Fruit fly (Drosophila melanogaster) whole organism, prepupa: ENCODE measurements around the gene CG31897.
A peak's percentile ranks its signal among the peaks of the same experiment; 100 is the strongest.

Source experiments
- Blimp-1 ChIP-seq: fragments of 200-800 bp; sonication (Bioruptor generic); optimal IDR thresholded peaks from 3 replicates; lab custom pipeline; 2017; ENCODE audit warnings: missing biosample characterization, missing genetic modification characterization, mild to moderate bottlenecking, moderate library complexity, missing genetic modification reagents
- CG10631 ChIP-seq: fragments of 200-800 bp; sonication (Bioruptor generic); optimal IDR thresholded peaks from 2 replicates; lab custom pipeline; 2016; ENCODE audit warnings: missing biosample characterization, missing genetic modification characterization
- CG10669 ChIP-seq: fragments of 200-800 bp; sonication (Bioruptor generic); optimal IDR thresholded peaks from 3 replicates; lab custom pipeline; 2018; ENCODE audit warnings: missing biosample characterization, mild to moderate bottlenecking, missing genetic modification characterization, moderate library complexity
- CG11294 ChIP-seq: fragments of 200-800 bp; sonication (Bioruptor generic); IDR thresholded peaks from 2 replicates; pipeline ENCODE4 v1.3.6; 2022; ENCODE audit warnings: missing biosample characterization, missing genetic modification characterization
- CG15336 ChIP-seq: fragments of 200-800 bp; sonication (Bioruptor generic); IDR thresholded peaks from 2 replicates; pipeline ENCODE4 v1.3.6; 2022; ENCODE audit warnings: missing biosample characterization, missing genetic modification characterization
- CG16779 ChIP-seq: fragments of 200-800 bp; sonication (Bioruptor generic); optimal IDR thresholded peaks from 3 replicates; lab custom pipeline; 2017; ENCODE audit warnings: missing biosample characterization, mild to moderate bottlenecking, missing genetic modification characterization
- CG3032 ChIP-seq: fragments of 200-800 bp; optimal IDR thresholded peaks from 2 replicates; lab custom pipeline; 2019; ENCODE audit warnings: missing biosample characterization, mild to moderate bottlenecking, missing genetic modification characterization, moderate library complexity
- CG32006 ChIP-seq: fragments of 200-800 bp; sonication (Bioruptor generic); optimal IDR thresholded peaks from 3 replicates; lab custom pipeline; 2017; ENCODE audit warnings: missing biosample characterization, mild to moderate bottlenecking, missing genetic modification characterization
- CG34406 ChIP-seq: fragments of 200-800 bp; sonication (Bioruptor generic); optimal IDR thresholded peaks from 3 replicates; lab custom pipeline; 2016; ENCODE audit warnings: missing biosample characterization, missing genetic modification characterization
- CG4318 ChIP-seq: fragments of 200-800 bp; sonication (Bioruptor generic); optimal IDR thresholded peaks from 3 replicates; lab custom pipeline; 2017; ENCODE audit warnings: missing biosample characterization, mild to moderate bottlenecking, missing genetic modification characterization
- CG6163 ChIP-seq: fragments of 200-800 bp; sonication (Bioruptor generic); IDR thresholded peaks from 3 replicates; pipeline ENCODE4 v1.3.6; 2022; ENCODE audit warnings: missing biosample characterization, missing genetic modification characterization
- CG6276 ChIP-seq: fragments of 200-800 bp; sonication (Bioruptor generic); optimal IDR thresholded peaks from 2 replicates; lab custom pipeline; 2017; ENCODE audit warnings: missing biosample characterization, mild to moderate bottlenecking, missing genetic modification characterization
- CG6792 ChIP-seq: fragments of 200-800 bp; sonication (Bioruptor generic); optimal IDR thresholded peaks from 3 replicates; lab custom pipeline; 2016; ENCODE audit warnings: missing biosample characterization, missing genetic modification characterization
- CG6808 ChIP-seq: fragments of 200-800 bp; sonication (Bioruptor generic); optimal IDR thresholded peaks from 3 replicates; lab custom pipeline; 2017; ENCODE audit warnings: missing biosample characterization, missing genetic modification characterization, mild to moderate bottlenecking, moderate library complexity, missing genetic modification reagents
- CG6854 ChIP-seq: fragments of 200-800 bp; sonication (Bioruptor generic); optimal IDR thresholded peaks from 2 replicates; lab custom pipeline; 2017; ENCODE audit warnings: missing biosample characterization, mild to moderate bottlenecking, missing genetic modification characterization
- CG7368 ChIP-seq: fragments of 200-800 bp; sonication (Bioruptor generic); optimal IDR thresholded peaks from 3 replicates; lab custom pipeline; 2016; ENCODE audit warnings: missing biosample characterization, missing genetic modification characterization
- CG8119 ChIP-seq: fragments of 200-800 bp; sonication (Bioruptor generic); IDR thresholded peaks from 3 replicates; pipeline ENCODE4 v1.3.6; 2022; ENCODE audit warnings: missing biosample characterization, missing genetic modification characterization
- CG9139 ChIP-seq: fragments of 200-800 bp; sonication (Bioruptor generic); optimal IDR thresholded peaks from 3 replicates; lab custom pipeline; 2017; ENCODE audit warnings: missing biosample characterization, mild to moderate bottlenecking, missing genetic modification characterization
- Eip75B ChIP-seq: fragments of 200-800 bp; sonication (Bioruptor generic); optimal IDR thresholded peaks from 3 replicates; lab custom pipeline; 2016; ENCODE audit warnings: missing biosample characterization, missing genetic modification characterization
- Eip78C ChIP-seq: fragments of 200-800 bp; sonication (Bioruptor generic); peaks from one replicate; lab custom pipeline; 2016; ENCODE audit warnings: missing biosample characterization, missing genetic modification characterization
- Eip93F ChIP-seq: fragments of 200-800 bp; sonication (Bioruptor generic); optimal IDR thresholded peaks from 2 replicates; lab custom pipeline; 2016; ENCODE audit warnings: missing biosample characterization, mild to moderate bottlenecking, missing genetic modification characterization
- Ets21C ChIP-seq: fragments of 200-800 bp; sonication (Bioruptor generic); optimal IDR thresholded peaks from 3 replicates; lab custom pipeline; 2016; ENCODE audit warnings: missing biosample characterization, missing genetic modification characterization
- Ets96B ChIP-seq: fragments of 200-800 bp; optimal IDR thresholded peaks from 2 replicates; lab custom pipeline; 2019; ENCODE audit warnings: missing biosample characterization, mild to moderate bottlenecking, missing genetic modification characterization, moderate library complexity
- Gug ChIP-seq: fragments of 200-800 bp; sonication (Bioruptor generic); IDR thresholded peaks from 2 replicates; pipeline ENCODE4 v1.3.6; 2022; ENCODE audit warnings: missing biosample characterization, missing genetic modification characterization
- Hr38 ChIP-seq: sonication (Bioruptor generic); optimal IDR thresholded peaks from 2 replicates; lab custom pipeline; 2016; ENCODE audit warnings: missing biosample characterization, missing genetic modification characterization
- Hr39 ChIP-seq: fragments of 200-800 bp; sonication (Bioruptor generic); optimal IDR thresholded peaks from 2 replicates; lab custom pipeline; 2016; ENCODE audit warnings: missing biosample characterization, missing genetic modification characterization
- Hr4 ChIP-seq: fragments of 200-800 bp; sonication (Bioruptor generic); optimal IDR thresholded peaks from 3 replicates; lab custom pipeline; 2016; ENCODE audit warnings: missing biosample characterization, missing genetic modification characterization
- Lpt ChIP-seq: fragments of 200-800 bp; sonication (Bioruptor generic); optimal IDR thresholded peaks from 3 replicates; lab custom pipeline; 2016; ENCODE audit warnings: missing biosample characterization, missing genetic modification characterization
- Met ChIP-seq: fragments of 200-800 bp; sonication (Bioruptor generic); optimal IDR thresholded peaks from 3 replicates; lab custom pipeline; 2016; ENCODE audit warnings: missing biosample characterization, missing genetic modification characterization
- Smox ChIP-seq: fragments of 200-800 bp; sonication (Bioruptor generic); optimal IDR thresholded peaks from 3 replicates; lab custom pipeline; 2016; ENCODE audit warnings: missing biosample characterization, missing genetic modification characterization
- Sox102F ChIP-seq: fragments of 200-800 bp; sonication (Bioruptor generic); optimal IDR thresholded peaks from 2 replicates; lab custom pipeline; 2016; ENCODE audit warnings: missing biosample characterization, mild to moderate bottlenecking, missing genetic modification characterization
- Sox14 ChIP-seq: fragments of 200-800 bp; sonication (Bioruptor generic); optimal IDR thresholded peaks from 3 replicates; lab custom pipeline; 2016; ENCODE audit warnings: missing biosample characterization, missing genetic modification characterization
- achi ChIP-seq: fragments of 200-800 bp; sonication (Bioruptor generic); optimal IDR thresholded peaks from 3 replicates; lab custom pipeline; 2016; ENCODE audit warnings: missing biosample characterization, missing genetic modification characterization
- acj6 ChIP-seq: fragments of 200-800 bp; sonication (Bioruptor generic); optimal IDR thresholded peaks from 3 replicates; lab custom pipeline; 2016; ENCODE audit warnings: missing biosample characterization, missing genetic modification characterization
- cyc ChIP-seq: fragments of 200-800 bp; sonication (Bioruptor generic); optimal IDR thresholded peaks from 3 replicates; lab custom pipeline; 2016; ENCODE audit warnings: missing biosample characterization, missing genetic modification characterization
- dac ChIP-seq: fragments of 200-800 bp; sonication (Bioruptor generic); optimal IDR thresholded peaks from 2 replicates; lab custom pipeline; 2017; ENCODE audit warnings: missing biosample characterization, mild to moderate bottlenecking, missing genetic modification characterization
- dsx ChIP-seq: fragments of 200-800 bp; optimal IDR thresholded peaks from 3 replicates; lab custom pipeline; 2019; ENCODE audit warnings: missing biosample characterization, mild to moderate bottlenecking, missing genetic modification characterization, moderate library complexity; ENCODE audit not compliant: poor library complexity, severe bottlenecking
- eg ChIP-seq: fragments of 200-800 bp; sonication (Bioruptor generic); IDR thresholded peaks from 3 replicates; pipeline ENCODE4 v1.3.6; 2022; ENCODE audit warnings: missing biosample characterization, missing genetic modification characterization
- esn ChIP-seq: fragments of 200-800 bp; sonication (Bioruptor generic); optimal IDR thresholded peaks from 2 replicates; lab custom pipeline; 2016; ENCODE audit warnings: missing biosample characterization, mild to moderate bottlenecking, missing genetic modification characterization, moderate library complexity
- fd59A ChIP-seq: fragments of 200-800 bp; sonication (Bioruptor generic); optimal IDR thresholded peaks from 2 replicates; lab custom pipeline; 2017; ENCODE audit warnings: missing biosample characterization, mild to moderate bottlenecking, missing genetic modification characterization, missing genetic modification reagents
- fd85E ChIP-seq: fragments of 200-800 bp; sonication (Bioruptor generic); optimal IDR thresholded peaks from 3 replicates; lab custom pipeline; 2016; ENCODE audit warnings: missing biosample characterization, missing genetic modification characterization
- fkh ChIP-seq: fragments of 200-800 bp; sonication (Bioruptor generic); optimal IDR thresholded peaks from 3 replicates; lab custom pipeline; 2017; ENCODE audit warnings: missing biosample characterization, mild to moderate bottlenecking, missing genetic modification characterization, moderate library complexity
- net ChIP-seq: fragments of 200-800 bp; sonication (Bioruptor generic); optimal IDR thresholded peaks from 3 replicates; lab custom pipeline; 2016; ENCODE audit warnings: missing biosample characterization, missing genetic modification characterization
- pdm3 ChIP-seq: fragments of 200-800 bp; sonication (Bioruptor generic); optimal IDR thresholded peaks from 3 replicates; lab custom pipeline; 2016; ENCODE audit warnings: missing biosample characterization, missing genetic modification characterization
- ss ChIP-seq, 2 experiments: fragments of 200-800 bp; sonication (Bioruptor generic); optimal IDR thresholded peaks; 2 replicates in 1 of 2; 3 replicates in 1 of 2; lab custom pipeline; 2017 to 2018; ENCODE audit warnings: mild to moderate bottlenecking in 2 of 2, missing biosample characterization in 2 of 2, missing genetic modification characterization in 2 of 2, moderate library complexity in 1 of 2
- svp ChIP-seq: fragments of 200-800 bp; sonication (Bioruptor generic); peaks from one replicate; lab custom pipeline; 2016; ENCODE audit warnings: missing biosample characterization, missing genetic modification characterization
- topi ChIP-seq: fragments of 200-800 bp; sonication (Bioruptor generic); optimal IDR thresholded peaks from 3 replicates; lab custom pipeline; 2016; ENCODE audit warnings: missing biosample characterization, missing genetic modification characterization
- vri ChIP-seq: fragments of 200-800 bp; sonication (Bioruptor generic); optimal IDR thresholded peaks from 3 replicates; lab custom pipeline; 2016; ENCODE audit warnings: missing biosample characterization, mild to moderate bottlenecking, missing genetic modification characterization

The CG31897 gene

dm6 chr2L:8471667-8472066 lies 29.4 kb downstream of the CG31897 start (continued):
- TF ChIP-seq Gug (GFP tag; lab: Robert Waterston, UW): peak; percentile 26; the same call in 1 of the 2 replicates
- TF ChIP-seq fd59A (GFP tag; lab: Kevin White, UChicago): peak; percentile 45
- TF ChIP-seq Ets96B (tag; lab: Kevin White, UChicago): peak; percentile 76
- TF ChIP-seq CG32006 (GFP tag; lab: Kevin White, UChicago): peak; percentile 81
- no peak for TF ChIP-seq dac (GFP tag; lab: Kevin White, UChicago)
- TF ChIP-seq Met (GFP tag; lab: Kevin White, UChicago): peak; percentile 49
- TF ChIP-seq Smox (GFP tag; lab: Kevin White, UChicago): peak; percentile 33
- TF ChIP-seq achi (GFP tag; lab: Kevin White, UChicago): peak; percentile 72
- peak; percentile 64 for TF ChIP-seq net
- TF ChIP-seq CG10669 (GFP tag; lab: Kevin White, UChicago): peak; percentile 61
- TF ChIP-seq Sox14 (GFP tag; lab: Kevin White, UChicago): peak; percentile 53
- peak; percentile 24 for TF ChIP-seq vri
- no peak for TF ChIP-seq fd85E (GFP tag; lab: Kevin White, UChicago)

dm6 chr2L:8473448-8473847 lies 31.2 kb downstream of the CG31897 start:
- TF ChIP-seq acj6 (GFP tag; lab: Kevin White, UChicago): peak; percentile 59
- TF ChIP-seq cyc (GFP tag; lab: Kevin White, UChicago): peak; percentile 74
- peak; percentile 67 for TF ChIP-seq Ets96B (tag; lab: Kevin White, UChicago)
- TF ChIP-seq Eip78C (GFP tag; lab: Kevin White, UChicago): peak; percentile 94
- TF ChIP-seq Met (GFP tag; lab: Kevin White, UChicago): peak; percentile 85
- TF ChIP-seq Eip75B (GFP tag; lab: Kevin White, UChicago): peak; percentile 73
- TF ChIP-seq Blimp-1 (GFP tag; lab: Kevin White, UChicago): peak; percentile 58
- peak; percentile 69 for TF ChIP-seq CG7368 (GFP tag; lab: Kevin White, UChicago)
- peak; percentile 81 to 82 for TF ChIP-seq ss (GFP tag; optimal IDR thresholded peaks at IDR 0.05; lab: Kevin White, UChicago)
- peak; percentile 71; the same call in 2 of the 3 replicates for TF ChIP-seq CG8119
- peak; percentile 63 for TF ChIP-seq dsx (GFP tag; lab: Kevin White, UChicago)
- peak; percentile 75 for TF ChIP-seq eg (GFP tag; lab: Robert Waterston, UW)
- TF ChIP-seq fd85E (GFP tag; lab: Kevin White, UChicago): peak; percentile 31
- TF ChIP-seq Lpt (GFP tag; lab: Kevin White, UChicago): peak; percentile 36
- TF ChIP-seq CG3032 (tag; lab: Kevin White, UChicago): peak; percentile 81
- TF ChIP-seq Gug (GFP tag; lab: Robert Waterston, UW): peak; percentile 40; the same call in 1 of the 2 replicates
- TF ChIP-seq CG6854 (GFP tag; lab: Kevin White, UChicago): peak; percentile 78
- TF ChIP-seq Hr4 (GFP tag; lab: Kevin White, UChicago): peak; percentile 51
- TF ChIP-seq svp (GFP tag; lab: Kevin White, UChicago): peak; percentile 94
- TF ChIP-seq CG6276 (GFP tag; lab: Kevin White, UChicago): peak; percentile 39
- peak; percentile 73 for TF ChIP-seq pdm3 (GFP tag; lab: Kevin White, UChicago)
- TF ChIP-seq fkh (GFP tag; lab: Kevin White, UChicago): no peak
- peak; percentile 63 for TF ChIP-seq CG10631 (GFP tag; lab: Kevin White, UChicago)
- peak; percentile 72 for TF ChIP-seq CG15336 (GFP tag; lab: Robert Waterston, UW)
- TF ChIP-seq fd59A (GFP tag; lab: Kevin White, UChicago): peak; percentile 62
- peak; percentile 31; the same call in 1 of the 2 replicates for TF ChIP-seq CG11294 (GFP tag; lab: Robert Waterston, UW)
- no peak for TF ChIP-seq Hr38
- peak; percentile 78 for TF ChIP-seq Sox102F
- peak; percentile 73 for TF ChIP-seq topi (GFP tag; lab: Kevin White, UChicago)
- peak; percentile 35 for TF ChIP-seq CG16779
- peak; percentile 61 for TF ChIP-seq vri
- TF ChIP-seq Eip93F: peak; percentile 34
- TF ChIP-seq CG6163 (GFP tag; lab: Robert Waterston, UW): peak; percentile 75; the same call in 2 of the 3 replicates
- TF ChIP-seq Ets21C: peak; percentile 56
- peak; percentile 71 for TF ChIP-seq CG34406 (GFP tag; lab: Kevin White, UChicago)
- peak; percentile 79 for TF ChIP-seq net
- peak; percentile 27 for TF ChIP-seq CG9139
- TF ChIP-seq CG6808 (GFP tag; lab: Kevin White, UChicago): peak; percentile 84
- TF ChIP-seq esn (GFP tag; lab: Kevin White, UChicago): peak; percentile 84
- no peak for TF ChIP-seq CG4318 (GFP tag; lab: Kevin White, UChicago)
- TF ChIP-seq CG6792: peak; percentile 74
- TF ChIP-seq achi (GFP tag; lab: Kevin White, UChicago): peak; percentile 68
- TF ChIP-seq Hr39 (GFP tag; lab: Kevin White, UChicago): peak; percentile 70
